Worm (Caenorhabditis elegans): ENCODE measurements around the gene gars-1.
A peak's percentile ranks its signal among the peaks of the same experiment; 100 is the strongest.

gars-1 gene

ce11 chrIII:5153137-5153536 is 10.3 kb downstream of the gars-1 start, which contains the start of the genes rbm-42 and grwd-1 (continued):
- TF ChIP-seq unc-55 (GFP tag; optimal IDR thresholded peaks at IDR 0.05) (peak; percentile 80), nhr-23 (tag; optimal IDR thresholded peaks at IDR 0.05) (no peak), nhr-25 (tag; optimal IDR thresholded peaks at IDR 0.05) (no peak), nhr-6 (tag; optimal IDR thresholded peaks at IDR 0.05) (no peak), snpc-4 (tag; optimal IDR thresholded peaks at IDR 0.05) (no peak), nhr-129 (tag; optimal IDR thresholded peaks at IDR 0.05) (no peak), sma-3 (GFP tag; optimal IDR thresholded peaks at IDR 0.05) (no peak)

ce11 chrIII:5150980-5151379 is 12.4 kb downstream of the gars-1 start:
- TF ChIP-seq lin-11 (tag; optimal IDR thresholded peaks at IDR 0.05) = no peak
- no peak for TF ChIP-seq aly-2 (tag; optimal IDR thresholded peaks at IDR 0.05)
- no peak for TF ChIP-seq elt-3 (tag; optimal IDR thresholded peaks at IDR 0.05)
- no peak for TF ChIP-seq mdl-1 (tag; optimal IDR thresholded peaks at IDR 0.05)
- no peak for TF ChIP-seq nhr-77 (tag; optimal IDR thresholded peaks at IDR 0.05)
- no peak for TF ChIP-seq unc-55 (GFP tag; optimal IDR thresholded peaks at IDR 0.05)
- no peak for TF ChIP-seq gmeb-1 (tag; optimal IDR thresholded peaks at IDR 0.05)
- TF ChIP-seq zag-1 (tag; optimal IDR thresholded peaks at IDR 0.05) = no peak
- no peak for TF ChIP-seq nhr-12 (tag; optimal IDR thresholded peaks at IDR 0.05)
- no peak for TF ChIP-seq nhr-237 (tag; optimal IDR thresholded peaks at IDR 0.05)
- no peak for TF ChIP-seq dmd-4 (tag; optimal IDR thresholded peaks at IDR 0.05)
- no peak for TF ChIP-seq ZK546.5 (tag; optimal IDR thresholded peaks at IDR 0.05)

- TF ChIP-seq peb-1 (tag; optimal IDR thresholded peaks at IDR 0.05) (no peak), fos-1 (tag; optimal IDR thresholded peaks at IDR 0.05) (no peak), Y55F3AM.14 (GFP tag; optimal IDR thresholded peaks at IDR 0.05) (no peak), nhr-77 (tag; optimal IDR thresholded peaks at IDR 0.05) (no peak)
Observed at ce11 chrIII:5150012-5150411, 13.4 kb downstream of the gars-1 start.

- no peak for TF ChIP-seq zag-1 (tag; optimal IDR thresholded peaks at IDR 0.05)
- no peak for TF ChIP-seq ceh-82 (tag; optimal IDR thresholded peaks at IDR 0.05)
- TF ChIP-seq ceh-16 (tag; optimal IDR thresholded peaks at IDR 0.05) = no peak
- no peak for TF ChIP-seq mdl-1 (tag; optimal IDR thresholded peaks at IDR 0.05)
- no peak for TF ChIP-seq unc-62 (GFP tag; optimal IDR thresholded peaks at IDR 0.05)
- TF ChIP-seq nhr-21 (tag; optimal IDR thresholded peaks at IDR 0.05) = no peak
- no peak for TF ChIP-seq sem-4 (tag; optimal IDR thresholded peaks at IDR 0.05)
- TF ChIP-seq nhr-77 (tag; optimal IDR thresholded peaks at IDR 0.05) = no peak
- TF ChIP-seq lin-13 (GFP tag; optimal IDR thresholded peaks at IDR 0.05) = no peak
- TF ChIP-seq nhr-129 (tag; optimal IDR thresholded peaks at IDR 0.05) = no peak
- TF ChIP-seq alr-1 (tag; optimal IDR thresholded peaks at IDR 0.05) = no peak
- TF ChIP-seq fos-1 (tag; optimal IDR thresholded peaks at IDR 0.05) = no peak
- no peak for TF ChIP-seq nhr-6 (tag; optimal IDR thresholded peaks at IDR 0.05)
- TF ChIP-seq Y55F3AM.14 (GFP tag; optimal IDR thresholded peaks at IDR 0.05) = no peak
- no peak for TF ChIP-seq nhr-237 (tag; optimal IDR thresholded peaks at IDR 0.05)
Observed at ce11 chrIII:5149478-5149877, 13.9 kb downstream of the gars-1 start, which contains the start of gene Y54H5A.2. Gene Y54H5A.2 (minus strand): TSS chrIII:5149578.

- no peak for TF ChIP-seq lsy-2 (tag; optimal IDR thresholded peaks at IDR 0.05)
- no peak for TF ChIP-seq elt-1 (tag; optimal IDR thresholded peaks at IDR 0.05)
- TF ChIP-seq alr-1 (tag; optimal IDR thresholded peaks at IDR 0.05) = no peak
- TF ChIP-seq nhr-10 (tag; optimal IDR thresholded peaks at IDR 0.05) = no peak
- no peak for TF ChIP-seq nhr-129 (tag; optimal IDR thresholded peaks at IDR 0.05)
- no peak for TF ChIP-seq ceh-16 (tag; optimal IDR thresholded peaks at IDR 0.05)
- TF ChIP-seq egl-27 (tag; optimal IDR thresholded peaks at IDR 0.05) = no peak
Observed at ce11 chrIII:5147445-5147844, 16.0 kb downstream of the gars-1 start.

ce11 chrIII:5146749-5147148 is 16.7 kb downstream of the gars-1 start:
- TF ChIP-seq crh-2 (tag; optimal IDR thresholded peaks at IDR 0.05) = peak; percentile 5
- TF ChIP-seq nhr-10 (tag; optimal IDR thresholded peaks at IDR 0.05) = no peak
- TF ChIP-seq nhr-11 (tag; optimal IDR thresholded peaks at IDR 0.05) = no peak
- no peak for TF ChIP-seq lin-11 (tag; optimal IDR thresholded peaks at IDR 0.05)
- TF ChIP-seq Y55F3AM.14 (GFP tag; optimal IDR thresholded peaks at IDR 0.05) = no peak
- TF ChIP-seq fos-1 (tag; optimal IDR thresholded peaks at IDR 0.05) = peak; percentile 52
- TF ChIP-seq nhr-21 (tag; optimal IDR thresholded peaks at IDR 0.05) = no peak
- no peak for TF ChIP-seq sma-9 (GFP tag; optimal IDR thresholded peaks at IDR 0.05)
- TF ChIP-seq sma-9 (tag; optimal IDR thresholded peaks at IDR 0.05) = no peak
- TF ChIP-seq sem-4 (tag; optimal IDR thresholded peaks at IDR 0.05) = no peak
- no peak for TF ChIP-seq elt-1 (tag; optimal IDR thresholded peaks at IDR 0.05)
- TF ChIP-seq C34F6.9 (tag; optimal IDR thresholded peaks at IDR 0.05) = no peak
- TF ChIP-seq lin-13 (GFP tag; optimal IDR thresholded peaks at IDR 0.05) = no peak
- TF ChIP-seq ceh-16 (tag; optimal IDR thresholded peaks at IDR 0.05) = no peak
- TF ChIP-seq F13H6.1 (tag; optimal IDR thresholded peaks at IDR 0.05) = no peak
- no peak for TF ChIP-seq ceh-82 (tag; optimal IDR thresholded peaks at IDR 0.05)
- no peak for TF ChIP-seq peb-1 (tag; optimal IDR thresholded peaks at IDR 0.05)
- no peak for TF ChIP-seq skn-1 (tag; optimal IDR thresholded peaks at IDR 0.05)

Measured in whole organism, L2 larva.